Fruit fly (Drosophila melanogaster): ENCODE data around the gene crp.
A peak's percentile ranks its signal among the peaks of the same experiment; 100 is the strongest.

Gene crp

dm6 chr2L:16329102-16329520 lies 41.6 kb upstream of the crp start, which contains the start of gene mRpL4 (continued):
- TF ChIP-seq CG12299 (tag; optimal IDR thresholded peaks at IDR 0.05) (no peak), CG11723 (GFP tag; optimal IDR thresholded peaks at IDR 0.05) (no peak), CG1603 (tag; optimal IDR thresholded peaks at IDR 0.05) (peak; percentile 77), CG8944 (GFP tag; optimal IDR thresholded peaks at IDR 0.05) (peak; percentile 77), Fer3 (tag; optimal IDR thresholded peaks at IDR 0.05) (peak; percentile 54), CG34224 (GFP tag; IDR thresholded peaks at IDR 0.05; ENCODE audit: partially characterized antibody) (peak; percentile 99), wek (GFP tag; optimal IDR thresholded peaks at IDR 0.05) (peak; percentile 31), CG13287 (GFP tag; IDR thresholded peaks at IDR 0.05; ENCODE audit: partially characterized antibody) (peak; percentile 99), gce (GFP tag; IDR thresholded peaks at IDR 0.05) (peak; percentile 60; the same call in 2 of the 3 replicates), sqz (GFP tag; optimal IDR thresholded peaks at IDR 0.05) (no peak), CG15011 (GFP tag; optimal IDR thresholded peaks at IDR 0.05) (no peak), tgo (GFP tag; IDR thresholded peaks at IDR 0.05) (peak; percentile 27; the same call in 1 of the 3 replicates), Vsx1 (GFP tag; optimal IDR thresholded peaks at IDR 0.05) (no peak), Asciz (GFP tag; optimal IDR thresholded peaks at IDR 0.05) (no peak), CG30431 (GFP tag; optimal IDR thresholded peaks at IDR 0.05) (no peak), dm (GFP tag; optimal IDR thresholded peaks at IDR 0.05) (peak; percentile 79), fd64A (GFP tag; optimal IDR thresholded peaks at IDR 0.05) (no peak), prd (optimal IDR thresholded peaks at IDR 0.05) (no peak), prd (GFP tag; IDR thresholded peaks at IDR 0.05) (peak; percentile 81; the same call in 2 of the 3 replicates), run (tag; optimal IDR thresholded peaks at IDR 0.05) (no peak), crc (GFP tag; optimal IDR thresholded peaks at IDR 0.05) (peak; percentile 49), CG17361 (GFP tag; IDR thresholded peaks at IDR 0.05) (peak; percentile 69; the same call in 2 of the 3 replicates), aop (GFP tag; IDR thresholded peaks at IDR 0.05) (no peak), Oli (tag; optimal IDR thresholded peaks at IDR 0.05) (peak; percentile 17), disco-r (GFP tag; optimal IDR thresholded peaks at IDR 0.05) (peak; percentile 35), jumu (GFP tag; optimal IDR thresholded peaks at IDR 0.05) (peak; percentile 83), CG30020 (tag; optimal IDR thresholded peaks at IDR 0.05) (peak; percentile 74), CG4328 (GFP tag; optimal IDR thresholded peaks at IDR 0.05) (peak; percentile 6), CG3065 (GFP tag; optimal IDR thresholded peaks at IDR 0.05) (peak; percentile 48), dysf (GFP tag; IDR thresholded peaks at IDR 0.05) (no peak; the same call in 2 of the 3 replicates), CG4424 (GFP tag; optimal IDR thresholded peaks at IDR 0.05) (peak; percentile 77), CG17186 (GFP tag; optimal IDR thresholded peaks at IDR 0.05) (peak; percentile 84), ind (GFP tag; optimal IDR thresholded peaks at IDR 0.05) (peak; percentile 75), Bdp1 (GFP tag; optimal IDR thresholded peaks at IDR 0.05) (peak; percentile 62), CG7556 (GFP tag; optimal IDR thresholded peaks at IDR 0.05) (no peak), gt (GFP tag; IDR thresholded peaks at IDR 0.05) (no peak), CG6689 (GFP tag; IDR thresholded peaks at IDR 0.05) (peak; percentile 55; the same call in 1 of the 2 replicates), nom (GFP tag; optimal IDR thresholded peaks at IDR 0.05) (no peak), ato (GFP tag; IDR thresholded peaks at IDR 0.05; ENCODE audit: partially characterized antibody) (peak; percentile 99), phol (tag; optimal IDR thresholded peaks at IDR 0.05) (peak; percentile 79), Jarid2 (GFP tag; optimal IDR thresholded peaks at IDR 0.05) (no peak), CG17328 (GFP tag; IDR thresholded peaks at IDR 0.05) (peak; percentile 50; the same call in 1 of the 2 replicates), cg (GFP tag; optimal IDR thresholded peaks at IDR 0.05) (no peak), zen (tag; optimal IDR thresholded peaks at IDR 0.05) (peak; percentile 49), dpn (GFP tag; optimal IDR thresholded peaks at IDR 0.05) (peak; percentile 79 to 84), Stat92E (GFP tag; optimal IDR thresholded peaks at IDR 0.05) (no peak), CG11695 (GFP tag; IDR thresholded peaks at IDR 0.05) (0 out of 3 replicates have a peak, but pooled peaks have one; percentile 32), Six4 (GFP tag; optimal IDR thresholded peaks at IDR 0.05) (peak; percentile 47), CG18262 (tag; optimal IDR thresholded peaks at IDR 0.05) (peak; percentile 57), psq (GFP tag; optimal IDR thresholded peaks at IDR 0.05) (peak; percentile 47)

All from whole organism, embryonic.